Worm (Caenorhabditis elegans) whole organism, late embryonic: Measurements from ENCODE around the gene Y69E1A.8.

Experiments
- F13H6.1 ChIP-seq: sonication (generic microtip); optimal IDR thresholded peaks from 2 replicates; lab custom pipeline; 2016; ENCODE audit warnings: missing genetic modification characterization, missing compliant biosample characterization
- T23F11.4 ChIP-seq: fragments of 200-800 bp; sonication (Bioruptor generic); optimal IDR thresholded peaks from 2 replicates; lab custom pipeline; 2018; ENCODE audit warnings: mild to moderate bottlenecking, missing genetic modification characterization, missing compliant biosample characterization
- ama-1 ChIP-seq: fragments of 150-350 bp; optimal IDR thresholded peaks from 2 replicates; lab custom pipeline; 2014
- ceh-19 ChIP-seq: fragments of 200-800 bp; sonication (Bioruptor generic); optimal IDR thresholded peaks from 2 replicates; lab custom pipeline; 2018; ENCODE audit warnings: mild to moderate bottlenecking, missing genetic modification characterization, missing compliant biosample characterization
- ceh-48 ChIP-seq: sonication (generic microtip); optimal IDR thresholded peaks from 2 replicates; lab custom pipeline; 2016; ENCODE audit warnings: missing genetic modification characterization, inconsistent platforms, missing compliant biosample characterization
- dve-1 ChIP-seq: sonication (generic microtip); optimal IDR thresholded peaks from 2 replicates; lab custom pipeline; 2017; ENCODE audit warnings: antibody characterized with exemption, mild to moderate bottlenecking, missing genetic modification characterization, missing compliant biosample characterization
- fkh-10 ChIP-seq: fragments of 150-350 bp; optimal IDR thresholded peaks from 2 replicates; lab custom pipeline; 2014; ENCODE audit warnings: missing biosample characterization, missing genetic modification reagents, missing genetic modification characterization
- pag-3 ChIP-seq: sonication (generic microtip); optimal IDR thresholded peaks from 2 replicates; lab custom pipeline; 2016; ENCODE audit warnings: missing compliant biosample characterization, missing genetic modification characterization, borderline replicate concordance
- pat-9 ChIP-seq: fragments of 200-800 bp; sonication (Bioruptor generic); optimal IDR thresholded peaks from 2 replicates; lab custom pipeline; 2018; ENCODE audit warnings: mild to moderate bottlenecking, missing genetic modification characterization, moderate library complexity, missing compliant biosample characterization
- rnt-1 ChIP-seq: sonication (generic microtip); optimal IDR thresholded peaks from 2 replicates; lab custom pipeline; 2016; ENCODE audit warnings: missing genetic modification characterization, missing compliant biosample characterization
- sox-4 ChIP-seq: sonication (generic microtip); optimal IDR thresholded peaks from 2 replicates; lab custom pipeline; 2017; ENCODE audit warnings: mild to moderate bottlenecking, missing genetic modification characterization, inconsistent platforms, missing compliant biosample characterization
- ttx-3 ChIP-seq: sonication (generic microtip); optimal IDR thresholded peaks from 2 replicates; lab custom pipeline; 2016; ENCODE audit warnings: missing genetic modification reagents, missing genetic modification characterization, missing compliant biosample characterization

- TF ChIP-seq rnt-1 (tag; lab: Kevin White, UChicago) = no peak
- TF ChIP-seq dve-1 = no peak
- no peak for TF ChIP-seq ceh-48
- no peak for TF ChIP-seq fkh-10 (GFP tag; lab: Kevin White, UChicago)
- TF ChIP-seq T23F11.4 (GFP tag; lab: Kevin White, UChicago) = no peak
- TF ChIP-seq F13H6.1 (tag; lab: Kevin White, UChicago) = no peak
- no peak for TF ChIP-seq pat-9 (tag; lab: Kevin White, UChicago)
- TF ChIP-seq ttx-3 (tag; lab: Kevin White, UChicago) = no peak
- TF ChIP-seq pag-3 (tag; lab: Kevin White, UChicago) = no peak
- no peak for TF ChIP-seq sox-4 (tag; lab: Kevin White, UChicago)
- TF ChIP-seq ama-1 (lab: Kevin White, UChicago) = no peak
- no peak for TF ChIP-seq ceh-19 (GFP tag; lab: Kevin White, UChicago)
These were observed 19.2 kb downstream of the Y69E1A.8 start, which contains the start of gene cyb-2.1 for ce11 chrIV:10985568-10986035.
